Worm (Caenorhabditis elegans) whole organism, early embryonic: ENCODE data around the gene C25D7.16.

ENCODE experiments used
- B0310.2 ChIP-seq: sonication (generic microtip); optimal IDR thresholded peaks from 2 replicates; lab custom pipeline; 2016; ENCODE audit warnings: mild to moderate bottlenecking, missing genetic modification characterization, missing compliant biosample characterization
- F13C5.2 ChIP-seq: sonication (generic microtip); optimal IDR thresholded peaks from 2 replicates; lab custom pipeline; 2017; ENCODE audit warnings: mild to moderate bottlenecking, missing genetic modification characterization, inconsistent platforms, missing compliant biosample characterization
- aly-1 ChIP-seq: sonication (generic microtip); optimal IDR thresholded peaks from 2 replicates; lab custom pipeline; 2016; ENCODE audit warnings: missing genetic modification characterization, missing compliant biosample characterization
- ama-1 ChIP-seq: fragments of 150-350 bp; optimal IDR thresholded peaks from 2 replicates; lab custom pipeline; 2014
- ceh-13 ChIP-seq: fragments of 200-800 bp; sonication (Bioruptor generic); optimal IDR thresholded peaks from 2 replicates; lab custom pipeline; 2018; ENCODE audit warnings: mild to moderate bottlenecking, missing genetic modification characterization, missing compliant biosample characterization
- ceh-36 ChIP-seq: sonication (generic microtip); optimal IDR thresholded peaks from 2 replicates; lab custom pipeline; 2016; ENCODE audit warnings: missing genetic modification characterization, inconsistent platforms, missing compliant biosample characterization
- ets-7 ChIP-seq: sonication (generic microtip); optimal IDR thresholded peaks from 2 replicates; lab custom pipeline; 2016; ENCODE audit warnings: missing genotype, missing genetic modification characterization, missing compliant biosample characterization
- flt-1 ChIP-seq: fragments of 200-800 bp; sonication (Bioruptor generic); IDR thresholded peaks from 2 replicates; pipeline ENCODE4 v1.3.6; 2022; ENCODE audit warnings: missing genetic modification characterization, missing compliant biosample characterization
- hmbx-1 ChIP-seq: sonication (generic microtip); optimal IDR thresholded peaks from 2 replicates; lab custom pipeline; 2016; ENCODE audit warnings: mild to moderate bottlenecking, missing genetic modification characterization, missing compliant biosample characterization
- hmg-4 ChIP-seq: fragments of 200-800 bp; sonication (Bioruptor generic); optimal IDR thresholded peaks from 2 replicates; lab custom pipeline; 2018; ENCODE audit warnings: mild to moderate bottlenecking, missing genetic modification characterization, missing compliant biosample characterization
- hnd-1 ChIP-seq: sonication (generic microtip); optimal IDR thresholded peaks from 2 replicates; lab custom pipeline; 2016; ENCODE audit warnings: missing genetic modification characterization, missing compliant biosample characterization
- pes-1 ChIP-seq: fragments of 200-800 bp; sonication (Bioruptor generic); IDR thresholded peaks from 2 replicates; pipeline ENCODE4 v1.3.6; 2022; ENCODE audit warnings: missing genetic modification reagents, missing genetic modification characterization, missing compliant biosample characterization
- scrt-1 ChIP-seq: fragments of 200-800 bp; sonication (Bioruptor generic); IDR thresholded peaks from 2 replicates; pipeline ENCODE4 v1.3.6; 2022; ENCODE audit warnings: missing genetic modification characterization, missing compliant biosample characterization
- sea-1 ChIP-seq: fragments of 200-800 bp; sonication (Bioruptor generic); conservative IDR thresholded peaks from 2 replicates; pipeline ENCODE4 v1.3.6; 2022; ENCODE audit warnings: missing genetic modification characterization, missing compliant biosample characterization
- tbx-11 ChIP-seq: fragments of 200-800 bp; sonication (Bioruptor generic); IDR thresholded peaks from 2 replicates; pipeline ENCODE4 v1.3.6; 2022; ENCODE audit warnings: missing genetic modification characterization, missing compliant biosample characterization
- tbx-37 ChIP-seq: fragments of 200-800 bp; sonication (Bioruptor generic); conservative IDR thresholded peaks from 2 replicates; pipeline ENCODE4 v1.3.6; 2022; ENCODE audit warnings: missing genetic modification reagents, missing genetic modification characterization, missing compliant biosample characterization
- tra-4 ChIP-seq: sonication (generic microtip); optimal IDR thresholded peaks from 2 replicates; lab custom pipeline; 2017; ENCODE audit warnings: missing genetic modification characterization, missing compliant biosample characterization

The C25D7.16 gene

DNA sequence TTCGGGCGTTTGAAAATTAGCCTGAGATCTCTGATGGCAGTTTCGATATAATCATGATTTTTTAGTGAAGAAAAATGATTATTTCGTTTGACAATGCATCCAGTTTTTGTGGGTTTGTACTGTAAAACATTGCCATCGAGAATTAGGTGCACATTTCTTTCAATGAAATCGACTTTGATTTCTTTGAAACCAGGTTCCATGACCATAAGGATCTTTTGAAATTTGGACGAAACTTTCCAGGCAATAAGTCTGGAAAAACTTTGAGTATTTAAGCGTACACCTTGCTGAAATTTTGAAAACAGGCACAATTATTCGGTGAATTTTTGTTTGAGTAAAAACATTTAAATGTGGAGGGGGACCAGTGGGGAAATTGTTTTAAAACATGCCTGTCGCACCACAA is 4.3 kb upstream of the C25D7.16 start:
- TF ChIP-seq hnd-1 (tag; lab: Kevin White, UChicago) (no peak), hmbx-1 (tag; lab: Kevin White, UChicago) (no peak), flt-1 (GFP tag; lab: Robert Waterston, UW) (no peak), ceh-36 (tag; lab: Kevin White, UChicago) (no peak), F13C5.2 (no peak), tbx-37 (GFP tag; lab: Robert Waterston, UW) (no peak), aly-1 (no peak), ceh-13 (GFP tag; lab: Kevin White, UChicago) (no peak), sea-1 (GFP tag; lab: Robert Waterston, UW) (no peak), hmg-4 (GFP tag; lab: Kevin White, UChicago) (no peak), tra-4 (no peak), B0310.2 (tag; lab: Kevin White, UChicago) (no peak)

DNA sequence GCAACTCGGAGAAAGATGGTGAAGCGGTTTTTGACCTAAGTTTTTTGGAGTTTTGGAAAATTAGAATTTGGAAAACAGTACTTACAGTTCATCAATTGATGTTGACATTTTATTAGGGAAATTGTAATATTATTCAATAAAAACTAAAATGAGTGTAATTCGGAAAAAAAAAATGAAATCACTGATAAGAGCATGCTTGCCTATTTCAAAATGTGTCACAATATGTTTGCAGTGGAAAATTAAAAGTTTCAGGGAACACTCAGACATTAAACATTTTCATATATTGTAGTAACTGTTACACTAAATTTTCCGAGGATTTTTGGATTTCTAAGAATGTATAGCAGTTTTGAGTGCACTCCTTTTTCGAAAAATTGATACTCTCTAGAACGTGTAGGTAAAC is 3.6 kb upstream of the C25D7.16 start, which contains the start of the genes fbxa-82 and C25D7.5:
Gene fbxa-82 (minus strand): TSS at position 163 of the 400 bp plus-strand sequence.
Gene C25D7.5 (plus strand): TSS at position 283 of the 400 bp plus-strand sequence.
- TF ChIP-seq hmg-4 (GFP tag; lab: Kevin White, UChicago) (no peak), ceh-36 (tag; lab: Kevin White, UChicago) (no peak), B0310.2 (tag; lab: Kevin White, UChicago) (no peak), sea-1 (GFP tag; lab: Robert Waterston, UW) (no peak), hnd-1 (tag; lab: Kevin White, UChicago) (no peak), tbx-11 (GFP tag; lab: Robert Waterston, UW) (no peak), tra-4 (no peak), aly-1 (no peak), ceh-13 (GFP tag; lab: Kevin White, UChicago) (no peak), ama-1 (lab: Kevin White, UChicago) (no peak), scrt-1 (GFP tag; lab: Robert Waterston, UW) (no peak), pes-1 (GFP tag; lab: Robert Waterston, UW) (no peak), ets-7 (tag; lab: Kevin White, UChicago) (no peak), flt-1 (GFP tag; lab: Robert Waterston, UW) (no peak), F13C5.2 (no peak), hmbx-1 (tag; lab: Kevin White, UChicago) (no peak), tbx-37 (GFP tag; lab: Robert Waterston, UW) (no peak)

DNA sequence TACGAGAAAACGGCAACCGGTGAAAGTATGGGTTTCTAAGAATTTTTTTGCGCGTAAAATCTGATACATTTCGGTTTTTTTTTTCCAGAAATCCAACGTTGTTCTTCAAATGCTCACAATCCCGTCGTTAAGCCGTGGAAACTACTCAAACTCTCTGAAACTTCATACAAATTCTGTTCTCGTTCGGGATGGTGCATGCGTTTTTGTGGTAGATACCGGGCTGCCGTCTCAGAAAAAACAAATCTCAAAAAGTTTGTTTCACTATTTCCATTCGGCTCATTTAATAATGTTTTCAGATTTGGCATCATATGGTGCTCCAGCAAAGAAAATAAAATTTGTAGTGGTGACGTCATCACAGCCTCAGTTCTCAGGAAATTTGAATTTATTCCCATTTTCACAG is 1.2 kb upstream of the C25D7.16 start:
- TF ChIP-seq hnd-1 (tag; lab: Kevin White, UChicago) = no peak
- no peak for TF ChIP-seq hmg-4 (GFP tag; lab: Kevin White, UChicago)
- no peak for TF ChIP-seq ceh-36 (tag; lab: Kevin White, UChicago)
- no peak for TF ChIP-seq ceh-13 (GFP tag; lab: Kevin White, UChicago)
- no peak for TF ChIP-seq sea-1 (GFP tag; lab: Robert Waterston, UW)
- TF ChIP-seq ets-7 (tag; lab: Kevin White, UChicago) = no peak
- no peak for TF ChIP-seq flt-1 (GFP tag; lab: Robert Waterston, UW)
- TF ChIP-seq B0310.2 (tag; lab: Kevin White, UChicago) = no peak
- no peak for TF ChIP-seq aly-1
- no peak for TF ChIP-seq tbx-11 (GFP tag; lab: Robert Waterston, UW)
- no peak for TF ChIP-seq hmbx-1 (tag; lab: Kevin White, UChicago)
- TF ChIP-seq scrt-1 (GFP tag; lab: Robert Waterston, UW) = no peak
- no peak for TF ChIP-seq pes-1 (GFP tag; lab: Robert Waterston, UW)

DNA sequence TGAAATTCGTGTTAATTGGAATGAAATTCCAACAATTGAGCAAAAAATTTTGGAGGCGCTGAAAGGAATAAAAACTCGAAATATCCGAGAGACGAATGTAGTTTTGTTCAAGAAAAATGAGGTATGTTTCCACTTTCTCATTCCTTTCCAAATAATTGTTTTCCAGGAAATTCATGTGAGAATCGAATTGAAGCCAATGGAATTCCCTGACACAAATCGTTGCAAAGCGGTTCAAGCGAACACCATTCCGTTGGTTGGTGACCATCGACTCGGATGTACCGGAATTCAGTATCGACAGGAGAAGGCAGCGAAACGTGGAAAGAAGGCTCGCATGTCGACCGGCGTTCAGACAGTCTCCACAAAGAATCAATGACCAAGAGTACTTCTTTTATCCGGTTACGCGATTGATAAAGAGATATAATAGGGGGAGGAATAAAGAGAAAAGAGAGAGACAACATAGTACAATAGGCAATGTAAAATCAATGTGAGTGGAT is 420 bp downstream of the C25D7.16 start:
- TF ChIP-seq ceh-13 (GFP tag; lab: Kevin White, UChicago) (no peak), flt-1 (GFP tag; lab: Robert Waterston, UW) (no peak), ceh-36 (tag; lab: Kevin White, UChicago) (no peak), scrt-1 (GFP tag; lab: Robert Waterston, UW) (no peak), hnd-1 (tag; lab: Kevin White, UChicago) (no peak), ets-7 (tag; lab: Kevin White, UChicago) (no peak), ama-1 (lab: Kevin White, UChicago) (no peak), tra-4 (no peak), hmbx-1 (tag; lab: Kevin White, UChicago) (no peak), sea-1 (GFP tag; lab: Robert Waterston, UW) (no peak; the same call in 1 of the 2 replicates), aly-1 (no peak), tbx-11 (GFP tag; lab: Robert Waterston, UW) (no peak)

DNA sequence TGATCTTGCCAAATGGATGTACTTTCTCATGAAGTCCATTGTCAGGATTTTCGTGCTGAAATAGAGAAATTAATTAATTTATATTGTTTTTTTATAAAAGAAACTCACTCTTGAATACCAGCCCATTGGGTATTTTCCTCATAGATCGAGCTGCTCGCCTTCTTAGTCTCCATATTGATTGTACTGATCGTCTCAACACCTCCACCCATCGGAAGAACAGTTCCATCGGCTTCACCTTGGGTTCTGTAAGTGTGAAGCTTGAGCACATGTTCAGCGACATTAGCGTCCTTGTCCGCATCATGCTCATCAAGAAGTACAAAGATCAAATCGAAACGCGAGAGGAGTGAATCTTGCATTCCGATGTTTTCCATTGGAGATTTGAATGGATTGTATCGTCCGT is 1.8 kb downstream of the C25D7.16 start:
- no peak for TF ChIP-seq hnd-1 (tag; lab: Kevin White, UChicago)

DNA sequence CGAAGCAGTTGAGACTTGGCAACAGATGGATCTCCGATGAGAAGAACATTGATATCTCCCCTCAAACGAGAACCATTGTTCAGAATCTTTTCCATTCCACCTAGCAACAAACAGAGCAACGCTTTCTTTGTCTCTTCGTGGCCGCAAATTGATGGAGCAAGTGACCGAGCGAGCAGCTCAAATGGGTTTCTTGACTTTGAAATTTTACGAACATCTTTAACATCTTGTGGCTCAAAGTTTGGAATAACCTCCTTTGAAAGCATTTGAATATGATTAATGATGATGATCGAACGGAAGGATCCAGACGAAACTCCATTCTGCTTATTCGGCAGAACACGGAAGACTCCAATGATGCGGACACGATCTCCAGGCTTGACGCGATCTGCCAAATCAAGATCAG is 2.5 kb downstream of the C25D7.16 start:
- TF ChIP-seq ceh-36 (tag; lab: Kevin White, UChicago) (no peak), aly-1 (no peak), scrt-1 (GFP tag; lab: Robert Waterston, UW) (no peak), ceh-13 (GFP tag; lab: Kevin White, UChicago) (no peak), sea-1 (GFP tag; lab: Robert Waterston, UW) (no peak), F13C5.2 (no peak), B0310.2 (tag; lab: Kevin White, UChicago) (no peak), hmbx-1 (tag; lab: Kevin White, UChicago) (no peak), tbx-11 (GFP tag; lab: Robert Waterston, UW) (no peak)

DNA sequence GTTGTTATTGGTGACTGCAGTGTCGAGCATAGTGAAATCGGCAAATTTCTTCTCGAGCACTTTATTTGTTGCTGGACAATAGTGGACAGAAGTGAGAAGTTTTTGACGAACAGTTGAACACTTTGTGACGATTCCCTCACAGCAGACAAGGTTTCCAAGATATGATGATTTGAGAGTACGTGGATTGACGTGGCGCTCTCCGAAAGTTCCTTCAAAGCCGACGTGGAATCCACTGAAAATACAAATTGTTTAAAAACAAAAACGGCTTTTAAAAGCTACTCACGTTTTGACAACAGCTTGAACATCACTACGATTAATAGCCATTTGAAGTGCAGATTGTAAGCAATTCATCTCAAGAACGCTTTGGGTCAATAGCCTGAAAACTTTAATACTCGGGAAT is 3.0 kb downstream of the C25D7.16 start:
- TF ChIP-seq ets-7 (tag; lab: Kevin White, UChicago) (no peak), tbx-37 (GFP tag; lab: Robert Waterston, UW) (no peak), hnd-1 (tag; lab: Kevin White, UChicago) (no peak), hmbx-1 (tag; lab: Kevin White, UChicago) (no peak), ama-1 (lab: Kevin White, UChicago) (no peak), sea-1 (GFP tag; lab: Robert Waterston, UW) (no peak), F13C5.2 (no peak), B0310.2 (tag; lab: Kevin White, UChicago) (no peak), pes-1 (GFP tag; lab: Robert Waterston, UW) (no peak), hmg-4 (GFP tag; lab: Kevin White, UChicago) (no peak), flt-1 (GFP tag; lab: Robert Waterston, UW) (no peak), ceh-36 (tag; lab: Kevin White, UChicago) (no peak), tbx-11 (GFP tag; lab: Robert Waterston, UW) (no peak), scrt-1 (GFP tag; lab: Robert Waterston, UW) (no peak), ceh-13 (GFP tag; lab: Kevin White, UChicago) (no peak), tra-4 (no peak), aly-1 (no peak)
